Worm (Caenorhabditis elegans) whole organism, late embryonic: ENCODE results near the gene H05C05.2.

Experiments
- K09A11.1 ChIP-seq: sonication (generic microtip); optimal IDR thresholded peaks from 2 replicates; lab custom pipeline; 2017; ENCODE audit warnings: antibody characterized with exemption, mild to moderate bottlenecking, missing genetic modification characterization, missing compliant biosample characterization; ENCODE audit not compliant: insufficient read depth
- ceh-48 ChIP-seq: sonication (generic microtip); optimal IDR thresholded peaks from 2 replicates; lab custom pipeline; 2016; ENCODE audit warnings: missing genetic modification characterization, inconsistent platforms, missing compliant biosample characterization
- elt-2 ChIP-seq: sonication (generic microtip); optimal IDR thresholded peaks from 2 replicates; lab custom pipeline; 2016; ENCODE audit warnings: missing genetic modification reagents, missing genetic modification characterization, missing compliant biosample characterization
- elt-4 ChIP-seq: sonication (generic microtip); optimal IDR thresholded peaks from 2 replicates; lab custom pipeline; 2016; ENCODE audit warnings: missing genetic modification characterization, missing compliant biosample characterization
- hlh-13 ChIP-seq: fragments of 200-800 bp; sonication (Bioruptor generic); optimal IDR thresholded peaks from 2 replicates; lab custom pipeline; 2018; ENCODE audit warnings: mild to moderate bottlenecking, missing genetic modification characterization, missing compliant biosample characterization
- nhr-11 ChIP-seq: fragments of 150-350 bp; optimal IDR thresholded peaks from 2 replicates; lab custom pipeline; 2014; ENCODE audit warnings: missing biosample characterization, missing genetic modification characterization
- pag-3 ChIP-seq: sonication (generic microtip); optimal IDR thresholded peaks from 2 replicates; lab custom pipeline; 2016; ENCODE audit warnings: missing compliant biosample characterization, missing genetic modification characterization, borderline replicate concordance
- pax-1 ChIP-seq: fragments of 150-350 bp; optimal IDR thresholded peaks from 2 replicates; lab custom pipeline; 2014; ENCODE audit warnings: missing biosample characterization, missing genetic modification characterization
- pha-4 ChIP-seq: fragments of 150-350 bp; optimal IDR thresholded peaks from 2 replicates; lab custom pipeline; 2018; ENCODE audit warnings: missing biosample characterization, missing genetic modification reagents, missing genetic modification characterization
- pros-1 ChIP-seq: fragments of 150-350 bp; optimal IDR thresholded peaks from 2 replicates; lab custom pipeline; 2014; ENCODE audit warnings: missing biosample characterization, missing genetic modification reagents, missing genetic modification characterization
- rnt-1 ChIP-seq: sonication (generic microtip); optimal IDR thresholded peaks from 2 replicates; lab custom pipeline; 2016; ENCODE audit warnings: missing genetic modification characterization, missing compliant biosample characterization
- sox-4 ChIP-seq: sonication (generic microtip); optimal IDR thresholded peaks from 2 replicates; lab custom pipeline; 2017; ENCODE audit warnings: mild to moderate bottlenecking, missing genetic modification characterization, inconsistent platforms, missing compliant biosample characterization
- tbx-2 ChIP-seq: sonication (generic microtip); optimal IDR thresholded peaks from 2 replicates; lab custom pipeline; 2016; ENCODE audit warnings: missing genetic modification characterization, missing compliant biosample characterization
- unc-42 ChIP-seq: sonication (generic microtip); optimal IDR thresholded peaks from 2 replicates; lab custom pipeline; 2016; ENCODE audit warnings: missing genotype, missing genetic modification characterization, missing compliant biosample characterization

DNA sequence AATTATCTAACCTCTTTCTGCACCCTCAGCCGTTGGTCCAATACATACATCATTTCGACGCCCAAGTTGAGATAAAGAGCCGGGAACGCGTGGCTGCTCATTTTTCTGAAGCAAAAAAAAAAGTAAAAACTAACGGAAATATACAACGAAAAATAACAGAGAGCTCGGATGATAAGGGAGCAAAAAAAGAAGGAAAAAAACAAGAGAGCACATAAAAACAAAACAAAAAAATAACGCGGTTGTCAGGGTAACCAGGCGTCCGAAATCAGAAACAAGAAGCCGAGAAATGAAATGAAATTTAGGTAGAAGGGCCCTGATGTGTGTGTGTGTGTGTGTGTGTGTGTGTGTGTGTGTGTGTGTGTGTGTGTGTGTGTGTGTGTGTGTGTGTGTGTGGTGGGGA lies 40.8 kb downstream of the H05C05.2 start, which contains the start of gene R10F2.5:
- TF ChIP-seq pag-3 (tag; lab: Kevin White, UChicago) (no peak), ceh-48 (no peak), elt-2 (tag; lab: Kevin White, UChicago) (no peak), nhr-11 (tag; lab: Kevin White, UChicago) (no peak), tbx-2 (tag; lab: Kevin White, UChicago) (no peak), pax-1 (tag; lab: Kevin White, UChicago) (no peak), unc-42 (tag; lab: Kevin White, UChicago) (no peak), sox-4 (tag; lab: Kevin White, UChicago) (no peak), elt-4 (no peak), rnt-1 (tag; lab: Kevin White, UChicago) (no peak), pha-4 (tag; lab: Kevin White, UChicago) (no peak), hlh-13 (GFP tag; lab: Kevin White, UChicago) (no peak), pros-1 (tag; lab: Kevin White, UChicago) (no peak), K09A11.1 (tag; lab: Kevin White, UChicago) (no peak)
